Worm (Caenorhabditis elegans): ENCODE measurements around the gene mgl-1.

mgl-1 gene

DNA sequence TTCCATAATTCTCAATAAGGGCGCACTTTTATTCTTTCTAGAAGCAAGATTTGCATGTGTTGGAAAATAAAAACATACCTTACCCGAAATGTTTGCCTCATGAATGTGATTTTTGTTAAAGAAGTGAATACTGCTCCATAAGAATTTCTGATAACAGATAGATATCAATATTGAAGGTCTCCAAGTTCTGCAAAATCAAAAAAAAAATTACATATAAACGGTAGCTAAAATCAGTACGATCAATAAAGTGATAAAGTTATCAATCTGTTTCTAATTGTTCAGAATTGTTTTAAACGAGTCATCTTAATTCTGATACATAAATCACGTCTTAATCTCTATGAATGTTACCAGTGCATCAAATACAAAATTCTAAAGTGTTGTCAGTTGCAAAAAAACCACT is at the start of gene mgl-1:
Gene mgl-1, minus strand, starts transcription at position 101 of the 400 bp plus-strand sequence.
- TF ChIP-seq dao-5 (tag; optimal IDR thresholded peaks at IDR 0.05) (no peak), him-1 (tag; optimal IDR thresholded peaks at IDR 0.05) (no peak), W03F9.2 (tag; optimal IDR thresholded peaks at IDR 0.05) (no peak)

- TF ChIP-seq dao-5 (tag; optimal IDR thresholded peaks at IDR 0.05) (no peak), him-1 (tag; optimal IDR thresholded peaks at IDR 0.05) (no peak), W03F9.2 (tag; optimal IDR thresholded peaks at IDR 0.05) (no peak)
These were observed 45.9 kb upstream of the mgl-1 start, which contains the start of gene F42G10.1 for ce11 chrX:10022016-10022415. TSS of gene F42G10.1 (minus strand) at chrX:10022166.

ce11 chrX:10017975-10018654 is 42.0 kb upstream of the mgl-1 start, which contains the start of gene F19C6.4:
TSS of gene F19C6.4 (minus strand) at chrX:10018025.
- TF ChIP-seq dao-5 (tag; optimal IDR thresholded peaks at IDR 0.05): no peak
- no peak for TF ChIP-seq him-1 (tag; optimal IDR thresholded peaks at IDR 0.05)
- TF ChIP-seq W03F9.2 (tag; optimal IDR thresholded peaks at IDR 0.05): no peak

DNA sequence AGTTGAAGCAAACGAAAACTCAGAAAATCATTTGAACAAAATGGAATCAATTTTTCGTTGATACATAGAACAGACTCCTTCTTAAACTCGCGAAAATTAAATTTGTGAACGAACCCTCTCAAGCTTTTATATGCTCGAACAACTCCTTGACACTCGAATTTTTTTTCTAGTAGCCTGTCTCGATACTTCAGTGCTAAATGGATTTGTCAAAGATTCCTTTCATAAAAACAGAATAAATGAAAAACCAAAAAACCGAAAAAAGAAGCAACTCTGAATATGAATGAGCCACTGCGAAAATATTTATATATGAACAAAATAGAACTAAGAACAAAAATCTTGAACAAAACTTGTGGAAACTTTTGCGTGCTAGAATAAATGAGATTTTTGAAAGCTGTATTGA is 33.9 kb upstream of the mgl-1 start:
- TF ChIP-seq W03F9.2 (tag; optimal IDR thresholded peaks at IDR 0.05): no peak
- TF ChIP-seq dao-5 (tag; optimal IDR thresholded peaks at IDR 0.05): no peak

DNA sequence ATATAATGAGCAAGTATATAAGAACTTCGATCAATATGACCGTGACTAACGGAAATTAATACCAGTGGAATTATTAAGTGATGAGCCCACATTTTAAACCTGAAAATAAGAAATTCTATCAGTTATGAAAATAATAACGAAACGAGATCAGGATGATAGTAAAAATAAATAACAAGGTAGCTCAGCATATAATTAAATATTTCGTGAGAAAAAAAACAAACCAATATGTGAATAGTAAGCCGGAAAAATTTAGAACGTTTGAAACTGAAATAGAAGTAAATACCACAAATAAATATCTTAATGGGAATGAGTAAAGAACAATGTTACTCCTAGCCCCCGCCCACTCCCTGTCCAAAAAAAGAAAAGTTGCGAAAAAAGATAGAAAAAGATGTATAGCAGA is 32.6 kb upstream of the mgl-1 start, which contains the start of gene F19C6.3:
Gene F19C6.3, minus strand, starts transcription at position 101 of the 400 bp plus-strand sequence.
- TF ChIP-seq him-1 (tag; optimal IDR thresholded peaks at IDR 0.05): no peak
- no peak for TF ChIP-seq W03F9.2 (tag; optimal IDR thresholded peaks at IDR 0.05)
- no peak for TF ChIP-seq dao-5 (tag; optimal IDR thresholded peaks at IDR 0.05)

DNA sequence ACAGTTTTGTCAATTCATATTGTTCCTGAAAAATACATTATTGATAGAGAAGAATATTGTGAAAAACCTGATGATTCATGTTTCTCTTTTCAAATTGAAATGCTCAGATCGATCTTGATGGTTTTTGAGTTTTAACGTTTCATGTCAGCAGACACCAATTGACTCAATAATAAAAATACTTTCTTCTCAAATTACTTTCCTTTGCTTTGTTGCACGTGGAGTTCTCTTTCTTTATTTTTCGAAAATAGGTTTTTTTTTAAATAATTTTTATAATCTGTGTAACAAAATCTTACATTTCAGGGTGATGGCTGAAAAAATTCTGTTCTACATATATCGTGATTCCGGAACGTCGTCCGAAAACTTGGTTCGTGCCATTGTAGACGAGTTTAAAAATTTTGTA is 24.5 kb upstream of the mgl-1 start, which contains the start of gene F19C6.2:
Gene F19C6.2, plus strand, starts transcription at position 301 of the 400 bp plus-strand sequence.
- no peak for TF ChIP-seq him-1 (tag; optimal IDR thresholded peaks at IDR 0.05)
- TF ChIP-seq W03F9.2 (tag; optimal IDR thresholded peaks at IDR 0.05): no peak
- TF ChIP-seq dao-5 (tag; optimal IDR thresholded peaks at IDR 0.05): no peak

DNA sequence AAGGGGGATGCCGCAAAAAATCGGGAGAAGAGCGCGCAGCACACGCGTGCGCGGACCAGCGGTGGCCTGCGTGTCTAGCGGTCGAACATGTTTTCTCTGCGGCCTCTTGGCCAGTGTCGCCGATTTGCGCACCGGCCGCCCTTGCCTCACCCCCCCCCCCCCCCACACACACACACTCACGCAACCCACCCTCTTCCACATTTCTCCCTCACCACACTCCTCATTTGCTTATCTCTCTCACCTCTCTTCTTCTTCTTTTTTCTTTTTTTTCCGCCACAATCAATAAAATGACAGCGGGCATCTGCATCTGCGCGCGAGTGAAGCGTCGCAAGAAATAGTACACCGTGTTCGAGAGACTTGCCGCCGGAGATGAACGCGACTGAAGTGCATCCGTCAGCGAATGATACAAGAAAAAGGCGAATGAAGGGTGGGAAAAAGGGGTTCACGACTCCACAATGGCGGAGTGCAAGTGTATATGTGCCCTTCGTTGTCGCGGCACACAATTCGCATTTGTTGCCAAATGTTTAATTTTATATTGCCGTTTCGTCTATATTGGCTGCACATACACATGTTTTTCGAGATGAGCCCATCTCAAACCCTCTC is 23.6 kb upstream of the mgl-1 start:
- TF ChIP-seq W03F9.2 (tag; optimal IDR thresholded peaks at IDR 0.05) (peak; percentile 39), him-1 (tag; optimal IDR thresholded peaks at IDR 0.05) (peak; percentile 70), dao-5 (tag; optimal IDR thresholded peaks at IDR 0.05) (no peak)

DNA sequence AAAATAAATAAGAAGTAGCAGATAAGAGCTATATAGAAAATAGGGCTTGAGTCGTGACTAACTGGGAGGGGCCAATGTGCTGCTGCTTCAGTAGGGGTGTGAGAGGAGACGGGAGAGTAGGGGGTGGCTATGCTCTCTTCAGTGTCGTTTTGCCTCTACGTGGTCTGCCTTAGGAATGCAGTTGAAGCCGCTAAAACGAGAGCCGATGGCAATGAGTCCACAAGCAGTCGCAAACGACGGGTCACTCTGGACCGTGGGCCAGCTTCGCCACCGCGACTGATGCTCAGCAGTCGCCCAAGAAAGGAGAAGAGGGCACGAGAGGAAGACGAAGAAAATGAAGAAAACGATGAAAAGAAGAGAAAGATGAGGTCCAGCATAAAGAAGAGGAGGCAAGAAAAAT is 23.1 kb upstream of the mgl-1 start, which contains the start of gene grk-1:
Gene grk-1, minus strand, starts transcription at position 17 of the 400 bp plus-strand sequence.
- TF ChIP-seq him-1 (tag; optimal IDR thresholded peaks at IDR 0.05): no peak
- TF ChIP-seq dao-5 (tag; optimal IDR thresholded peaks at IDR 0.05): no peak
- no peak for TF ChIP-seq W03F9.2 (tag; optimal IDR thresholded peaks at IDR 0.05)

DNA sequence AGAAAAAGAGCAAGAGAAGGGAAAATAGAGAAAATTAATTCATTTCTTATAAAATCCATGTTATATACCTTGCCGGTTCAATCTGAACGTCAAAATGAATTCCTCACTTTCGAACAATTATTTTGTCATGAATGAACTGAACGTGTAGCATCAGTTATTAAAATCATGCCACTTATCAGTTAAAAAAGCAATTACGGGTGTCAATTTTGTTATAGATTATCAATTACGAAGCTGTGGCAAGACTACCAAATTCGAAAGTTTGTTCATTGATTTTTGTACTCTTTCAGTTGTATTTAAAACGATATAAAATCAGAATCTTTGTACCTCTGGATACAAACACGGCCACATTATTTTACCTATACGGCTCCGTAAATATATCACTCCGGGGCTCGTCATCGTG is 21.2 kb upstream of the mgl-1 start:
- TF ChIP-seq him-1 (tag; optimal IDR thresholded peaks at IDR 0.05): no peak
- no peak for TF ChIP-seq W03F9.2 (tag; optimal IDR thresholded peaks at IDR 0.05)
- TF ChIP-seq dao-5 (tag; optimal IDR thresholded peaks at IDR 0.05): no peak

- TF ChIP-seq dao-5 (tag; optimal IDR thresholded peaks at IDR 0.05) (no peak), him-1 (tag; optimal IDR thresholded peaks at IDR 0.05) (no peak), W03F9.2 (tag; optimal IDR thresholded peaks at IDR 0.05) (no peak)
These were observed 17.0 kb upstream of the mgl-1 start for ce11 chrX:9993100-9993499.

DNA sequence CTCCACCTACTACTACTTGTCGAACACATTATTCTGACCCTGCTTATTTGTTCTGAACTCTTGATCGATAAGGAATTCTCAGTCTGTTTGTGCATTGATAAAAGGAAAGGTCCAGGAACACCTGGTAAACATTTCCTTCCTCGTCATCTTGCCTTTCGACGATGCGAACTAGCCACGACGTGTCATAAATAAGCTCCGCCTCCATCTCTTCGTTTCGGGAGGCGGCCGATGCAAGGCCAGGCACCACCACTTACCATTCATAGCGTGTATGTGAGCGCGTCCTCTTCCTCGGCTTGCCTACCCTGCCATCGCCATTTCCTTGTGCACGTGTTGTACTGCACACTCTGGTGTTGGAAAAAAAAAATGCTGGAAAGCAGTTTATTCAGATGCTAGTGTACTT is 12.8 kb upstream of the mgl-1 start:
- TF ChIP-seq W03F9.2 (tag; optimal IDR thresholded peaks at IDR 0.05): no peak
- TF ChIP-seq dao-5 (tag; optimal IDR thresholded peaks at IDR 0.05): no peak
- TF ChIP-seq him-1 (tag; optimal IDR thresholded peaks at IDR 0.05): no peak

DNA sequence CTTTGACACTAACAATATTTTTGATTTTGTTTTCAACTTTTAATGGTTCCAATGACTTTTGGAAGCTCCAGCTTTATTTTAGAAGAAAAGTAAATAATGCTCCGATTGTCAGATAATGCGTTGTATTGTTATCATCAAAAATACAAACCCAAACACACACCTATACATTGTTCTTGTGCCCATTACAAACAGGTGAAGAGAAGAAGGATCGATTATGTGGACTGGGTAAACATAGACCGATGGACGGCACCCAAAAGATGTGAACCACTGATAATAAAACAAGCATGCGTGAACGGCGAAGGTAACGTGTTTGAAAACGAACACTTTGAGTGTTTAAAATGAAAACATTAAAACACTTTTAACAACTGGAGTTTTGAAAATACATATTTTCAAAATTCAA is 11.1 kb upstream of the mgl-1 start:
- TF ChIP-seq dao-5 (tag; optimal IDR thresholded peaks at IDR 0.05): no peak
- no peak for TF ChIP-seq him-1 (tag; optimal IDR thresholded peaks at IDR 0.05)
- TF ChIP-seq W03F9.2 (tag; optimal IDR thresholded peaks at IDR 0.05): no peak

- no peak for TF ChIP-seq him-1 (tag; optimal IDR thresholded peaks at IDR 0.05)
- TF ChIP-seq W03F9.2 (tag; optimal IDR thresholded peaks at IDR 0.05): no peak
- no peak for TF ChIP-seq dao-5 (tag; optimal IDR thresholded peaks at IDR 0.05)
These were observed 8.8 kb upstream of the mgl-1 start, which contains the start of gene F19C6.5 for ce11 chrX:9984889-9985404. TSS of gene F19C6.5 (minus strand) at chrX:9984939.

- no peak for TF ChIP-seq him-1 (tag; optimal IDR thresholded peaks at IDR 0.05)
These were observed 5.2 kb upstream of the mgl-1 start for ce11 chrX:9981259-9981658.
